Fruit fly (Drosophila melanogaster) whole organism, embryonic: ENCODE measurements around the gene CG5910.

Source experiments
- Ada2b ChIP-seq: fragments of 200-800 bp; sonication (Bioruptor generic); IDR thresholded peaks from 2 replicates; pipeline ENCODE4 v1.3.6; 2022; ENCODE audit warnings: missing biosample characterization, missing genetic modification characterization
- Awh ChIP-seq: fragments of 200-800 bp; sonication (Bioruptor generic); IDR thresholded peaks from 2 replicates; pipeline ENCODE4, ENCODE4 v1.3.6; 2022; ENCODE audit warnings: missing biosample characterization, missing genetic modification characterization
- Blimp-1 ChIP-seq: fragments of 200-800 bp; sonication (Bioruptor generic); optimal IDR thresholded peaks from 3 replicates; lab custom pipeline; 2018; ENCODE audit warnings: missing biosample characterization, missing genetic modification characterization, mild to moderate bottlenecking, moderate library complexity, missing genetic modification reagents
- CG10147 ChIP-seq: fragments of 200-800 bp; sonication (Bioruptor generic); optimal IDR thresholded peaks from 2 replicates; lab custom pipeline; 2019; ENCODE audit warnings: missing biosample characterization, mild to moderate bottlenecking, missing genetic modification characterization, moderate library complexity
- CG11560 ChIP-seq: fragments of 200-800 bp; sonication (Bioruptor generic); IDR thresholded peaks from 3 replicates; pipeline ENCODE4 v1.3.6; 2022; ENCODE audit warnings: missing biosample characterization, missing genetic modification characterization
- CG13424 ChIP-seq: fragments of 200-800 bp; sonication (Bioruptor generic); optimal IDR thresholded peaks from 2 replicates; lab custom pipeline; 2019; ENCODE audit warnings: missing biosample characterization, mild to moderate bottlenecking, missing genetic modification characterization, moderate library complexity
- CG13775 ChIP-seq: fragments of 200-800 bp; sonication (Bioruptor generic); optimal IDR thresholded peaks from 3 replicates; lab custom pipeline; 2017; ENCODE audit warnings: missing biosample characterization, mild to moderate bottlenecking, missing genetic modification characterization
- CG14860 ChIP-seq: fragments of 200-800 bp; sonication (Bioruptor generic); IDR thresholded peaks from 3 replicates; pipeline ENCODE4 v1.3.6; 2022; ENCODE audit warnings: missing biosample characterization, missing genetic modification characterization; ENCODE audit not compliant: partially characterized antibody
- CG17186 ChIP-seq: fragments of 200-800 bp; sonication (Bioruptor generic); optimal IDR thresholded peaks from 3 replicates; lab custom pipeline; 2017; ENCODE audit warnings: missing biosample characterization, missing genetic modification reagents, missing genetic modification characterization
- CG17361 ChIP-seq: fragments of 200-800 bp; sonication (Bioruptor generic); IDR thresholded peaks from 3 replicates; pipeline ENCODE4 v1.3.6; 2022; ENCODE audit warnings: missing biosample characterization, missing genetic modification characterization
- CG30020 ChIP-seq: fragments of 200-800 bp; optimal IDR thresholded peaks from 2 replicates; lab custom pipeline; 2019; ENCODE audit warnings: missing biosample characterization, mild to moderate bottlenecking, missing genetic modification characterization, moderate library complexity
- CG31441 ChIP-seq: fragments of 200-800 bp; sonication (Bioruptor generic); IDR thresholded peaks from 2 replicates; pipeline ENCODE4 v1.3.6; 2022; ENCODE audit warnings: missing biosample characterization, missing genetic modification characterization
- CG32772 ChIP-seq: fragments of 200-800 bp; sonication (Bioruptor generic); IDR thresholded peaks from 2 replicates; pipeline ENCODE4 v1.3.6; 2022; ENCODE audit warnings: missing biosample characterization, missing genetic modification characterization
- CG3838 ChIP-seq: fragments of 200-800 bp; sonication (Bioruptor generic); optimal IDR thresholded peaks from 3 replicates; lab custom pipeline; 2016; ENCODE audit warnings: missing biosample characterization, missing genetic modification characterization
- CG4730 ChIP-seq: fragments of 200-800 bp; sonication (Bioruptor generic); IDR thresholded peaks from 2 replicates; pipeline ENCODE4 v1.3.6; 2022; ENCODE audit warnings: missing biosample characterization, missing genetic modification characterization
- CG6272 ChIP-seq: fragments of 200-800 bp; sonication (Bioruptor generic); IDR thresholded peaks from 2 replicates; pipeline ENCODE4 v1.3.6; 2022; ENCODE audit warnings: missing biosample characterization, missing genetic modification characterization
- CG7271 ChIP-seq: fragments of 200-800 bp; sonication (Bioruptor generic); optimal IDR thresholded peaks from 2 replicates; lab custom pipeline; 2018; ENCODE audit warnings: missing biosample characterization, mild to moderate bottlenecking, missing genetic modification characterization, moderate library complexity
- CG7839 ChIP-seq: fragments of 200-800 bp; sonication (Bioruptor generic); optimal IDR thresholded peaks from 3 replicates; lab custom pipeline; 2018; ENCODE audit warnings: missing biosample characterization, mild to moderate bottlenecking, missing genetic modification characterization, moderate library complexity
- CG7963 ChIP-seq: fragments of 200-800 bp; sonication (Bioruptor generic); IDR thresholded peaks from 3 replicates; pipeline ENCODE4 v1.3.6; 2022; ENCODE audit warnings: missing biosample characterization, missing genetic modification characterization; ENCODE audit not compliant: partially characterized antibody
- CG8765 ChIP-seq: fragments of 200-800 bp; sonication (Bioruptor generic); IDR thresholded peaks from 2 replicates; pipeline ENCODE4 v1.3.6; 2022; ENCODE audit warnings: missing biosample characterization, missing genetic modification characterization
- D19B ChIP-seq: fragments of 200-800 bp; sonication (Bioruptor generic); optimal IDR thresholded peaks from 2 replicates; lab custom pipeline; 2017; ENCODE audit warnings: missing biosample characterization, mild to moderate bottlenecking, missing genetic modification characterization
- E2f2 ChIP-seq: fragments of 200-800 bp; sonication (Bioruptor generic); IDR thresholded peaks from 2 replicates; pipeline ENCODE4 v1.3.6; 2022; ENCODE audit warnings: missing biosample characterization, missing genetic modification characterization
- Gug ChIP-seq: fragments of 200-800 bp; sonication (Bioruptor generic); IDR thresholded peaks from 4 replicates; pipeline ENCODE4 v1.3.6; 2022; ENCODE audit warnings: missing biosample characterization, missing genetic modification characterization
- H2.0 ChIP-seq: fragments of 200-800 bp; sonication (Bioruptor generic); IDR thresholded peaks from 2 replicates; pipeline ENCODE4 v1.3.6; 2022; ENCODE audit warnings: missing biosample characterization, missing genetic modification characterization
- HmgZ ChIP-seq: fragments of 200-800 bp; sonication (Bioruptor generic); optimal IDR thresholded peaks from 2 replicates; lab custom pipeline; 2018; ENCODE audit warnings: missing biosample characterization, mild to moderate bottlenecking, missing genetic modification characterization
- Jarid2 ChIP-seq: fragments of 200-800 bp; sonication (Bioruptor generic); optimal IDR thresholded peaks from 3 replicates; lab custom pipeline; 2017; ENCODE audit warnings: mild to moderate bottlenecking, missing biosample characterization, missing genetic modification reagents, missing genetic modification characterization
- MESR4 ChIP-seq: fragments of 200-800 bp; sonication (Bioruptor generic); optimal IDR thresholded peaks from 2 replicates; lab custom pipeline; 2018; ENCODE audit warnings: missing biosample characterization, mild to moderate bottlenecking, missing genetic modification characterization, moderate library complexity
- Meics ChIP-seq: fragments of 200-800 bp; sonication (Bioruptor generic); optimal IDR thresholded peaks from 2 replicates; lab custom pipeline; 2017; ENCODE audit warnings: missing biosample characterization, mild to moderate bottlenecking, missing genetic modification characterization
- Oli ChIP-seq: fragments of 200-800 bp; sonication (Bioruptor generic); optimal IDR thresholded peaks from 2 replicates; lab custom pipeline; 2018; ENCODE audit warnings: missing biosample characterization, mild to moderate bottlenecking, missing genetic modification characterization, moderate library complexity
- Six4 ChIP-seq: fragments of 200-800 bp; sonication (Bioruptor generic); optimal IDR thresholded peaks from 2 replicates; lab custom pipeline; 2016; ENCODE audit warnings: missing biosample characterization, missing genetic modification characterization
- Ssrp ChIP-seq: fragments of 200-800 bp; sonication (Bioruptor generic); optimal IDR thresholded peaks from 2 replicates; lab custom pipeline; 2018; ENCODE audit warnings: missing biosample characterization, mild to moderate bottlenecking, missing genetic modification characterization, moderate library complexity
- Trl ChIP-seq, 3 experiments: fragments of >200 bp in 2 of 3; fragments of 200-800 bp in 1 of 3; sonication (Bioruptor generic) in 1 of 3; optimal IDR thresholded peaks; 2 replicates in 1 of 3; 3 replicates in 2 of 3; lab custom pipeline; 2016 to 2017; ENCODE audit warnings: missing biosample characterization in 1 of 3, missing genetic modification characterization in 1 of 3
- bcd ChIP-seq: fragments of 200-800 bp; sonication (Bioruptor generic); optimal IDR thresholded peaks from 2 replicates; lab custom pipeline; 2017; ENCODE audit warnings: missing biosample characterization, mild to moderate bottlenecking, missing genetic modification characterization
- bigmax ChIP-seq: fragments of 200-800 bp; sonication (Bioruptor generic); optimal IDR thresholded peaks from 2 replicates; lab custom pipeline; 2018; ENCODE audit warnings: missing biosample characterization, mild to moderate bottlenecking, missing genetic modification characterization
- cg ChIP-seq: fragments of 200-800 bp; sonication (Bioruptor generic); optimal IDR thresholded peaks from 3 replicates; lab custom pipeline; 2019; ENCODE audit warnings: missing biosample characterization, mild to moderate bottlenecking, missing genetic modification characterization, moderate library complexity
- chn ChIP-seq: fragments of 200-800 bp; sonication (Bioruptor generic); optimal IDR thresholded peaks from 2 replicates; lab custom pipeline; 2016; ENCODE audit warnings: missing biosample characterization, missing genetic modification characterization
- en ChIP-seq: fragments of 200-800 bp; sonication (Bioruptor generic); optimal IDR thresholded peaks from 2 replicates; lab custom pipeline; 2016; ENCODE audit warnings: missing biosample characterization, missing genetic modification characterization
- esg ChIP-seq: fragments of 200-800 bp; sonication (Bioruptor generic); conservative IDR thresholded peaks from 2 replicates; pipeline ENCODE4 v1.3.6; 2022; ENCODE audit warnings: missing biosample characterization, missing genetic modification characterization
- eve ChIP-seq, 2 experiments: fragments of >200 bp; optimal IDR thresholded peaks; 2 replicates each; lab custom pipeline; 2017; ENCODE audit warnings: missing biosample characterization in 2 of 2, missing genetic modification characterization in 2 of 2
- gcm2 ChIP-seq: fragments of 200-800 bp; sonication (Bioruptor generic); optimal IDR thresholded peaks from 2 replicates; lab custom pipeline; 2016; ENCODE audit warnings: missing biosample characterization, missing genetic modification characterization
- lab ChIP-seq: fragments of 200-800 bp; sonication (Bioruptor generic); optimal IDR thresholded peaks from 3 replicates; lab custom pipeline; 2017; ENCODE audit warnings: missing biosample characterization, missing genetic modification characterization, mild to moderate bottlenecking, moderate library complexity, missing genetic modification reagents
- lov ChIP-seq, 2 experiments: fragments of 200-800 bp in 1 of 2; fragments of >200 bp in 1 of 2; sonication (Bioruptor generic) in 1 of 2; IDR thresholded peaks in 1 of 2; optimal IDR thresholded peaks in 1 of 2; 2 replicates in 1 of 2; 3 replicates in 1 of 2; pipeline versions ENCODE4 v1.3.6 to Lab custom; 2017 to 2022; ENCODE audit warnings: missing biosample characterization in 1 of 2, missing genetic modification characterization in 1 of 2
- repo ChIP-seq: fragments of 200-800 bp; sonication (Bioruptor generic); optimal IDR thresholded peaks from 2 replicates; lab custom pipeline; 2016; ENCODE audit warnings: missing biosample characterization, missing genetic modification characterization
- sna ChIP-seq: fragments of 200-800 bp; sonication (Bioruptor generic); IDR thresholded peaks from 2 replicates; pipeline ENCODE4 v1.3.6; 2022; ENCODE audit warnings: missing biosample characterization, missing genetic modification characterization; ENCODE audit not compliant: partially characterized antibody
- tin ChIP-seq: fragments of 200-800 bp; sonication (Bioruptor generic); optimal IDR thresholded peaks from 3 replicates; lab custom pipeline; 2016; ENCODE audit warnings: missing biosample characterization, missing genetic modification characterization
- tup ChIP-seq: fragments of 200-800 bp; sonication (Bioruptor generic); optimal IDR thresholded peaks from 2 replicates; lab custom pipeline; 2016; ENCODE audit warnings: missing biosample characterization, mild to moderate bottlenecking, missing genetic modification characterization, moderate library complexity

Gene CG5910

dm6 chr3L:20398243-20399222, 43.7 kb upstream of the CG5910 start (continued):
- TF ChIP-seq HmgZ (tag; lab: Kevin White, UChicago) (peak; percentile 74), CG8765 (GFP tag; lab: Robert Waterston, UW) (no peak), Awh (peak; percentile 80), Blimp-1 (GFP tag; lab: Kevin White, UChicago) (peak; percentile 81), CG13424 (tag; lab: Kevin White, UChicago) (peak; percentile 91), CG10147 (GFP tag; lab: Kevin White, UChicago) (peak; percentile 81), repo (GFP tag; lab: Kevin White, UChicago) (peak; percentile 44), Ada2b (GFP tag; lab: Robert Waterston, UW) (peak; percentile 72), CG7271 (peak; percentile 25), bigmax (GFP tag; lab: Kevin White, UChicago) (no peak), CG6272 (GFP tag; lab: Robert Waterston, UW) (peak; percentile 53), CG32772 (GFP tag; lab: Robert Waterston, UW) (peak; percentile 23; the same call in 1 of the 2 replicates), H2.0 (GFP tag; lab: Robert Waterston, UW) (peak; percentile 72), CG13775 (GFP tag; lab: Kevin White, UChicago) (peak; percentile 80), Ssrp (tag; lab: Kevin White, UChicago) (peak; percentile 86), eve (GFP tag; optimal IDR thresholded peaks at IDR 0.05; lab: Kevin White, UChicago) (peak in 1 of 2 experiments; percentile 95), esg (GFP tag; lab: Robert Waterston, UW) (peak; percentile 78), Jarid2 (peak; percentile 66), MESR4 (GFP tag; lab: Kevin White, UChicago) (peak; percentile 3), lab (GFP tag; lab: Kevin White, UChicago) (peak; percentile 88), Oli (tag; lab: Kevin White, UChicago) (peak; percentile 92), CG30020 (tag; lab: Kevin White, UChicago) (peak; percentile 66), CG17186 (GFP tag; lab: Kevin White, UChicago) (peak; percentile 26), Six4 (GFP tag; lab: Kevin White, UChicago) (peak; percentile 69), CG3838 (peak; percentile 19), chn (GFP tag; lab: Kevin White, UChicago) (peak; percentile 73), en (peak; percentile 2), bcd (GFP tag; lab: Kevin White, UChicago) (peak; percentile 89), cg (GFP tag; lab: Kevin White, UChicago) (peak; percentile 51), tin (GFP tag; lab: Kevin White, UChicago) (peak; percentile 80), CG17361 (GFP tag; lab: Robert Waterston, UW) (peak; percentile 93), tup (GFP tag; lab: Kevin White, UChicago) (peak; percentile 32), CG7963 (GFP tag; lab: Robert Waterston, UW) (no peak), E2f2 (GFP tag; lab: Robert Waterston, UW) (peak; percentile 50; the same call in 1 of the 2 replicates), CG31441 (GFP tag; lab: Robert Waterston, UW) (peak; percentile 86), D19B (GFP tag; lab: Kevin White, UChicago) (peak; percentile 64), sna (GFP tag; lab: Robert Waterston, UW) (no peak), Meics (GFP tag; lab: Kevin White, UChicago) (peak; percentile 82), CG4730 (peak; percentile 26; the same call in 1 of the 2 replicates), CG11560 (tag; lab: Robert Waterston, UW) (no peak), Trl (optimal IDR thresholded peaks at IDR 0.05; lab: Kevin White, UChicago) (peak; percentile 51 to 67), Trl (GFP tag; optimal IDR thresholded peaks at IDR 0.05; lab: Kevin White, UChicago) (peak; percentile 65), lov (optimal IDR thresholded peaks at IDR 0.05; lab: Kevin White, UChicago) (no peak), lov (GFP tag; IDR thresholded peaks at IDR 0.05; lab: Robert Waterston, UW) (no peak), gcm2 (GFP tag; lab: Kevin White, UChicago) (peak; percentile 83), Gug (peak; percentile 60; the same call in 3 of the 4 replicates), CG7839 (peak; percentile 91), CG14860 (no peak)
